Comparison of ENCODE assay signal across 5 fruit fly cellular contexts in the genomic region with DNA sequence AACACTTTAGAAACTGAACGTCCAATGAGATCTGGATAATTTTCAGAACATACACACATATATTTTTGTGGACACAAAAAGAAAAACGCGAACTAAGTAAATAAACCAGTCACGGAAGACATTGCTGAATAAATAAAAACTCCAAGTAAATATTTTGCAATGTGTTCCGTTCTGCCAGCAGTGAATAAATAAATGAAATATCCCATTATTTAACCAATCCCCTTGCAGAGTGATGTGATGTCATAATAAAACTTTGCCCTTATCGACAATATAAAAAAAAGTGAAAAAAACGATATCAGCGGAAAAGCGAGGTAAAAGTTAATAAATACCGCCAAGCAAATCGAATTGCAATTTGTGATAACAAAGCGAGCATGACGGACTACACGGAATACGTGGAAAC.
TF ChIP-seq lines count a peak whose summit lies in the region.

No protein-coding gene starts in this region.

- no peak for TF ChIP-seq CTCF in whole organism, embryonic (GFP tag; optimal IDR thresholded peaks at IDR 0.05; lab: Kevin White, UChicago)

TF ChIP-seq in whole organism, adult, 20 proteins besides CTCF, POLR2A, EP300 and RAD21:
- peak; percentile 25 for TF ChIP-seq tj (GFP tag; optimal IDR thresholded peaks at IDR 0.05; lab: Kevin White, UChicago)
- no peak for TF ChIP-seq Crg-1 (GFP tag; optimal IDR thresholded peaks at IDR 0.05; lab: Kevin White, UChicago)
- peak; percentile 37 for TF ChIP-seq CG12768 (GFP tag; optimal IDR thresholded peaks at IDR 0.05; lab: Kevin White, UChicago)
- peak; percentile 16 for TF ChIP-seq CG7101 (tag; optimal IDR thresholded peaks at IDR 0.05; lab: Kevin White, UChicago)
- peak; percentile 17 for TF ChIP-seq CG14711 (tag; optimal IDR thresholded peaks at IDR 0.05; lab: Kevin White, UChicago)

TF ChIP-seq in whole organism, embryonic, 481 proteins besides CTCF, POLR2A, EP300 and RAD21:
- TF ChIP-seq lab (GFP tag; optimal IDR thresholded peaks at IDR 0.05; lab: Kevin White, UChicago) (peak; percentile 2), zfh2 (GFP tag; optimal IDR thresholded peaks at IDR 0.05; lab: Kevin White, UChicago) (no peak), nom (GFP tag; optimal IDR thresholded peaks at IDR 0.05; lab: Kevin White, UChicago) (peak; percentile 63), CG8944 (GFP tag; optimal IDR thresholded peaks at IDR 0.05; lab: Kevin White, UChicago) (no peak), CG15514 (GFP tag; optimal IDR thresholded peaks at IDR 0.05; lab: Kevin White, UChicago) (peak; percentile 9), CG4360 (GFP tag; IDR thresholded peaks at IDR 0.05; lab: Robert Waterston, UW) (no peak), CG12659 (GFP tag; optimal IDR thresholded peaks at IDR 0.05; lab: Kevin White, UChicago) (no peak)

TF ChIP-seq in whole organism, prepupa, 60 proteins besides CTCF, POLR2A, EP300 and RAD21:
- TF ChIP-seq Hr38 (GFP tag; optimal IDR thresholded peaks at IDR 0.05; lab: Kevin White, UChicago), result no peak
- no peak for TF ChIP-seq CG10669 (GFP tag; optimal IDR thresholded peaks at IDR 0.05; lab: Kevin White, UChicago)
- TF ChIP-seq topi (GFP tag; optimal IDR thresholded peaks at IDR 0.05; lab: Kevin White, UChicago), result no peak
- TF ChIP-seq CG15336 (GFP tag; IDR thresholded peaks at IDR 0.05; lab: Robert Waterston, UW), result no peak
- TF ChIP-seq Eip78C (GFP tag; lab: Kevin White, UChicago), result peak; percentile 62
- no peak for TF ChIP-seq Sox102F (GFP tag; optimal IDR thresholded peaks at IDR 0.05; lab: Kevin White, UChicago)
- peak; percentile 50 for TF ChIP-seq CG6808 (GFP tag; optimal IDR thresholded peaks at IDR 0.05; lab: Kevin White, UChicago)
- peak; percentile 43 for TF ChIP-seq CG9139 (GFP tag; optimal IDR thresholded peaks at IDR 0.05; lab: Kevin White, UChicago)
- no peak for TF ChIP-seq CG11762 (GFP tag; optimal IDR thresholded peaks at IDR 0.05; lab: Kevin White, UChicago; ENCODE audit: insufficient read depth)
- TF ChIP-seq CG4318 (GFP tag; optimal IDR thresholded peaks at IDR 0.05; lab: Kevin White, UChicago), result no peak
- peak; percentile 6 for TF ChIP-seq fkh (GFP tag; optimal IDR thresholded peaks at IDR 0.05; lab: Kevin White, UChicago)
- no peak for TF ChIP-seq achi (GFP tag; optimal IDR thresholded peaks at IDR 0.05; lab: Kevin White, UChicago)
- no peak for TF ChIP-seq dsx (GFP tag; optimal IDR thresholded peaks at IDR 0.05; lab: Kevin White, UChicago; ENCODE audit: poor library complexity, severe bottlenecking)
- no peak for TF ChIP-seq Sox15 (GFP tag; optimal IDR thresholded peaks at IDR 0.05; lab: Kevin White, UChicago)
- no peak for TF ChIP-seq Smox (GFP tag; optimal IDR thresholded peaks at IDR 0.05; lab: Kevin White, UChicago)
- TF ChIP-seq CG6854 (GFP tag; optimal IDR thresholded peaks at IDR 0.05; lab: Kevin White, UChicago), result peak; percentile 12
- TF ChIP-seq ss (GFP tag; optimal IDR thresholded peaks at IDR 0.05; lab: Kevin White, UChicago), result peak; percentile 5 to 55
- no peak for TF ChIP-seq acj6 (GFP tag; optimal IDR thresholded peaks at IDR 0.05; lab: Kevin White, UChicago)
- no peak for TF ChIP-seq eg (GFP tag; IDR thresholded peaks at IDR 0.05; lab: Robert Waterston, UW)
- no peak for TF ChIP-seq CG32006 (GFP tag; optimal IDR thresholded peaks at IDR 0.05; lab: Kevin White, UChicago)
- no peak for TF ChIP-seq Hr39 (GFP tag; optimal IDR thresholded peaks at IDR 0.05; lab: Kevin White, UChicago)
- TF ChIP-seq svp (GFP tag; lab: Kevin White, UChicago), result no peak
- no peak for TF ChIP-seq CG6792 (GFP tag; optimal IDR thresholded peaks at IDR 0.05; lab: Kevin White, UChicago)
- no peak for TF ChIP-seq Gug (GFP tag; IDR thresholded peaks at IDR 0.05; lab: Robert Waterston, UW)
- TF ChIP-seq Ets21C (GFP tag; optimal IDR thresholded peaks at IDR 0.05; lab: Kevin White, UChicago), result no peak
- TF ChIP-seq vri (GFP tag; optimal IDR thresholded peaks at IDR 0.05; lab: Kevin White, UChicago), result peak; percentile 84
TF ChIP-seq in whole organism, prepupa: peak in this region for 7.

TF ChIP-seq in whole organism, pupa, 21 proteins besides CTCF, POLR2A, EP300 and RAD21:
- TF ChIP-seq CG9948 (tag; optimal IDR thresholded peaks at IDR 0.05; lab: Kevin White, UChicago) (no peak), CG8159 (tag; optimal IDR thresholded peaks at IDR 0.05; lab: Kevin White, UChicago) (peak; percentile 18), gl (tag; optimal IDR thresholded peaks at IDR 0.05; lab: Kevin White, UChicago) (peak; percentile 37)

TF ChIP-seq in whole organism, wandering third instar larva, 38 proteins besides CTCF, POLR2A, EP300 and RAD21:
- TF ChIP-seq usp (GFP tag; optimal IDR thresholded peaks at IDR 0.05; lab: Kevin White, UChicago), result no peak
- no peak for TF ChIP-seq Dfd (GFP tag; optimal IDR thresholded peaks at IDR 0.05; lab: Kevin White, UChicago)
- peak; percentile 6 for TF ChIP-seq Sp1 (GFP tag; optimal IDR thresholded peaks at IDR 0.05; lab: Kevin White, UChicago)
- TF ChIP-seq CG9705 (GFP tag; optimal IDR thresholded peaks at IDR 0.05; lab: Kevin White, UChicago), result peak; percentile 31
- TF ChIP-seq Mio (GFP tag; optimal IDR thresholded peaks at IDR 0.05; lab: Kevin White, UChicago), result no peak
- no peak for TF ChIP-seq ey (GFP tag; optimal IDR thresholded peaks at IDR 0.05; lab: Kevin White, UChicago)
- TF ChIP-seq rgr (GFP tag; optimal IDR thresholded peaks at IDR 0.05; lab: Kevin White, UChicago), result no peak
- no peak for TF ChIP-seq foxo (GFP tag; optimal IDR thresholded peaks at IDR 0.05; lab: Kevin White, UChicago)
- no peak for TF ChIP-seq GATAd (GFP tag; optimal IDR thresholded peaks at IDR 0.05; lab: Kevin White, UChicago)
- TF ChIP-seq h (GFP tag; optimal IDR thresholded peaks at IDR 0.05; lab: Kevin White, UChicago), result peak; percentile 29
- TF ChIP-seq Dif (GFP tag; optimal IDR thresholded peaks at IDR 0.05; lab: Kevin White, UChicago; ENCODE audit: partially characterized antibody), result no peak
- TF ChIP-seq HLH106 (tag; optimal IDR thresholded peaks at IDR 0.05; lab: Kevin White, UChicago), result no peak
- no peak for TF ChIP-seq dl (GFP tag; optimal IDR thresholded peaks at IDR 0.05; lab: Kevin White, UChicago; ENCODE audit: insufficient read depth in 1 of 2, partially characterized antibody in 2 of 2)
- no peak for TF ChIP-seq dsf (GFP tag; optimal IDR thresholded peaks at IDR 0.05; lab: Kevin White, UChicago; ENCODE audit: borderline replicate concordance)
- TF ChIP-seq Hr83 (GFP tag; optimal IDR thresholded peaks at IDR 0.05; lab: Kevin White, UChicago; ENCODE audit: poor library complexity, severe bottlenecking), result no peak
